Fruit fly (Drosophila melanogaster) whole organism: ENCODE data around the gene Vps26.

Experiments used
- CG8478 ChIP-seq: fragments of >200 bp; optimal IDR thresholded peaks from 2 replicates; lab custom pipeline; 2018; ENCODE audit warnings: inconsistent platforms
- Dll ChIP-seq: fragments of >200 bp; optimal IDR thresholded peaks from 2 replicates; lab custom pipeline; 2017
- EcR ChIP-seq, 2 experiments: fragments of >200 bp; optimal IDR thresholded peaks; 2 replicates each; lab custom pipeline; 2017; ENCODE audit warnings: missing biosample characterization in 2 of 2, missing genetic modification characterization in 2 of 2, missing genetic modification reagents in 2 of 2
- pan ChIP-seq: fragments of >200 bp; optimal IDR thresholded peaks from 2 replicates; lab custom pipeline; 2017
- psq ChIP-seq: fragments of >200 bp; optimal IDR thresholded peaks from 2 replicates; lab custom pipeline; 2017
- usp ChIP-seq: fragments of >200 bp; optimal IDR thresholded peaks from 2 replicates; lab custom pipeline; 2017; ENCODE audit warnings: missing biosample characterization, missing genetic modification characterization, mixed read lengths

Vps26 gene

dm6 chrX:1873515-1874126 is at the start of gene Vps26, which contains the start of gene Pgam5:
Gene Vps26, plus strand, starts transcription at chrX:1873853.
Gene Pgam5, minus strand, starts transcription at chrX:1873565.
- no peak for TF ChIP-seq pan (lab: Kevin White, UChicago)
- TF ChIP-seq CG8478 (lab: Kevin White, UChicago) = no peak
- TF ChIP-seq Dll (lab: Kevin White, UChicago) = no peak
- TF ChIP-seq usp = no peak
- TF ChIP-seq psq (lab: Kevin White, UChicago) = no peak
- no peak for TF ChIP-seq EcR (GFP tag; optimal IDR thresholded peaks at IDR 0.05; lab: Kevin White, UChicago)

dm6 chrX:1823883-1824609 is 49.6 kb upstream of the Vps26 start:
- no peak for TF ChIP-seq EcR (GFP tag; optimal IDR thresholded peaks at IDR 0.05; lab: Kevin White, UChicago)
- TF ChIP-seq usp = no peak
- no peak for TF ChIP-seq CG8478 (lab: Kevin White, UChicago)
- no peak for TF ChIP-seq pan (lab: Kevin White, UChicago)
- TF ChIP-seq psq (lab: Kevin White, UChicago) = no peak
- no peak for TF ChIP-seq Dll (lab: Kevin White, UChicago)

dm6 chrX:1824610-1824948 is 49.1 kb upstream of the Vps26 start:
- no peak for TF ChIP-seq psq (lab: Kevin White, UChicago)
- TF ChIP-seq Dll (lab: Kevin White, UChicago) = no peak
- TF ChIP-seq EcR (GFP tag; optimal IDR thresholded peaks at IDR 0.05; lab: Kevin White, UChicago) = peak in 1 of 2 experiments; percentile 68
- peak; percentile 94 for TF ChIP-seq pan (lab: Kevin White, UChicago)

- TF ChIP-seq EcR (GFP tag; optimal IDR thresholded peaks at IDR 0.05; lab: Kevin White, UChicago) = peak; percentile 63 to 72
- TF ChIP-seq CG8478 (lab: Kevin White, UChicago) = no peak
These were observed 47.5 kb upstream of the Vps26 start for dm6 chrX:1825912-1826862.

dm6 chrX:1828097-1828496 is 45.6 kb upstream of the Vps26 start:
- TF ChIP-seq EcR (GFP tag; optimal IDR thresholded peaks at IDR 0.05; lab: Kevin White, UChicago) (peak; percentile 39), pan (lab: Kevin White, UChicago) (no peak), usp (no peak), psq (lab: Kevin White, UChicago) (no peak)

- TF ChIP-seq pan (lab: Kevin White, UChicago) = no peak
- peak in 1 of 2 experiments; percentile 12 for TF ChIP-seq EcR (GFP tag; optimal IDR thresholded peaks at IDR 0.05; lab: Kevin White, UChicago)
These were observed 43.0 kb upstream of the Vps26 start for dm6 chrX:1830396-1831218.

- TF ChIP-seq EcR (GFP tag; optimal IDR thresholded peaks at IDR 0.05; lab: Kevin White, UChicago) (peak in 1 of 2 experiments; percentile 38), pan (lab: Kevin White, UChicago) (no peak)
These were observed 42.5 kb upstream of the Vps26 start for dm6 chrX:1831219-1831555.

- TF ChIP-seq pan (lab: Kevin White, UChicago) (no peak), psq (lab: Kevin White, UChicago) (no peak), Dll (lab: Kevin White, UChicago) (no peak), EcR (GFP tag; optimal IDR thresholded peaks at IDR 0.05; lab: Kevin White, UChicago) (no peak), usp (no peak), CG8478 (lab: Kevin White, UChicago) (no peak)
These were observed 41.0 kb upstream of the Vps26 start for dm6 chrX:1832699-1833098.

dm6 chrX:1834702-1835376 is 38.8 kb upstream of the Vps26 start:
- TF ChIP-seq psq (lab: Kevin White, UChicago) = no peak
- no peak for TF ChIP-seq Dll (lab: Kevin White, UChicago)
- no peak for TF ChIP-seq EcR (GFP tag; optimal IDR thresholded peaks at IDR 0.05; lab: Kevin White, UChicago)
- no peak for TF ChIP-seq pan (lab: Kevin White, UChicago)
- no peak for TF ChIP-seq CG8478 (lab: Kevin White, UChicago)
- TF ChIP-seq usp = no peak

- no peak for TF ChIP-seq psq (lab: Kevin White, UChicago)
- no peak for TF ChIP-seq EcR (GFP tag; optimal IDR thresholded peaks at IDR 0.05; lab: Kevin White, UChicago)
- TF ChIP-seq usp = no peak
- TF ChIP-seq Dll (lab: Kevin White, UChicago) = no peak
- no peak for TF ChIP-seq CG8478 (lab: Kevin White, UChicago)
These were observed 33.1 kb upstream of the Vps26 start for dm6 chrX:1840520-1840919.

- TF ChIP-seq pan (lab: Kevin White, UChicago) (no peak), EcR (GFP tag; optimal IDR thresholded peaks at IDR 0.05; lab: Kevin White, UChicago) (no peak), Dll (lab: Kevin White, UChicago) (no peak), CG8478 (lab: Kevin White, UChicago) (no peak), usp (no peak), psq (lab: Kevin White, UChicago) (no peak)
These were observed 30.8 kb upstream of the Vps26 start for dm6 chrX:1842875-1843274.
